Worm (Caenorhabditis elegans) whole organism, midembryonic: Measurements from ENCODE around the gene F46F5.1.

ENCODE experiments used
- cog-1 ChIP-seq: sonication (generic microtip); optimal IDR thresholded peaks from 2 replicates; lab custom pipeline; 2016; ENCODE audit warnings: missing genetic modification characterization, missing compliant biosample characterization
- flt-1 ChIP-seq: fragments of 200-800 bp; sonication (Bioruptor generic); IDR thresholded peaks from 2 replicates; pipeline ENCODE4 v1.3.6; 2022; ENCODE audit warnings: missing genetic modification characterization, missing compliant biosample characterization
- med-1 ChIP-seq: sonication (generic microtip); optimal IDR thresholded peaks from 2 replicates; lab custom pipeline; 2017; ENCODE audit warnings: missing genetic modification characterization, mild to moderate bottlenecking, missing compliant biosample characterization, antibody characterized with exemption, missing genetic modification reagents; ENCODE audit not compliant: insufficient read depth
- tab-1 ChIP-seq: fragments of 200-800 bp; sonication (Bioruptor generic); IDR thresholded peaks from 2 replicates; pipeline ENCODE4 v1.3.6; 2022; ENCODE audit warnings: missing genetic modification characterization, missing compliant biosample characterization
- ztf-23 ChIP-seq: fragments of 200-800 bp; sonication (Bioruptor generic); IDR thresholded peaks from 2 replicates; pipeline ENCODE4 v1.3.6; 2022; ENCODE audit warnings: missing genetic modification reagents, missing genetic modification characterization, missing compliant biosample characterization
- ztf-29 ChIP-seq: fragments of 200-800 bp; sonication (Bioruptor generic); IDR thresholded peaks from 2 replicates; pipeline ENCODE4 v1.3.6; 2022; ENCODE audit warnings: missing genetic modification reagents, missing genetic modification characterization, missing compliant biosample characterization

ce11 chrII:782903-783302 is 8.8 kb downstream of the F46F5.1 start, which contains the start of gene Y39F10A.3:
- TF ChIP-seq med-1 (GFP tag; lab: Kevin White, UChicago) (no peak), flt-1 (no peak), ztf-23 (GFP tag; lab: Robert Waterston, UW) (no peak), cog-1 (tag; lab: Kevin White, UChicago) (no peak), tab-1 (GFP tag; lab: Robert Waterston, UW) (no peak), ztf-29 (GFP tag; lab: Robert Waterston, UW) (no peak)
